Fruit fly (Drosophila melanogaster): ENCODE measurements around the gene CG13722.

CG13722 gene

DNA sequence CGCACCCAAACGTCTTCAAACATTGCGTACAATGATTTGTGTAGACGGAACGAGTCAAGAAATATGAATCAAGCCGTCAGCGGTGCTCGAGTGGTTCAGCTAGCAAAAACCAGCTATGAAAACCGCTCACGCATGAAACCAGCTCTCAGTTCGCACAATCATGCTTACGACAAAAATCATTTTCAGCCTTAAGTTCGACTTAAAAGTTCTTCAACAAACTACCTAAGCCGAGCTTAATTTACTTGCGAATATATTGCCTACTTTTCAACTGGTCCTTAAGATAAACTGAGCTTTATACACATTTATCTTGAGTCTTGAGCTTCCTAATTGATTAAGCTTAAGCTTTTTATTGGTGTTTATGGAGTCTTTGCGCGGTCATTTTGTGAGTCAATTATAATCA lies 50.6 kb downstream of the CG13722 start:
- TF ChIP-seq usp (GFP tag; optimal IDR thresholded peaks at IDR 0.05): no peak
- no peak for TF ChIP-seq pan (optimal IDR thresholded peaks at IDR 0.05)
- no peak for TF ChIP-seq EcR (GFP tag; optimal IDR thresholded peaks at IDR 0.05)
- no peak for TF ChIP-seq psq (optimal IDR thresholded peaks at IDR 0.05)
- no peak for TF ChIP-seq CG8478 (optimal IDR thresholded peaks at IDR 0.05)
- TF ChIP-seq Dll (optimal IDR thresholded peaks at IDR 0.05): no peak

- no peak for TF ChIP-seq EcR (GFP tag; optimal IDR thresholded peaks at IDR 0.05)
Measured at dm6 chr3L:4436421-4436820, 54.3 kb downstream of the CG13722 start, which contains the start of gene CG15021. CG15021 (plus strand) TSS chr3L:4436721.
